Worm (Caenorhabditis elegans): Measurements from ENCODE around the gene F13D12.10.

The F13D12.10 gene

ce11 chrII:11700200-11700599, 13.4 kb upstream of the F13D12.10 start, which contains the start of gene inos-1:
Gene inos-1, minus strand, starts transcription at chrII:11700300.
- TF ChIP-seq F49E8.2 (tag; optimal IDR thresholded peaks at IDR 0.05; ENCODE audit: borderline replicate concordance) (no peak), dmd-6 (GFP tag; IDR thresholded peaks at IDR 0.05) (no peak), nhr-76 (tag; optimal IDR thresholded peaks at IDR 0.05) (no peak), ceh-82 (tag; optimal IDR thresholded peaks at IDR 0.05) (no peak), T20F7.1 (GFP tag; optimal IDR thresholded peaks at IDR 0.05) (no peak), zfp-3 (GFP tag; conservative IDR thresholded peaks at IDR 0.05) (no peak), ama-1 (optimal IDR thresholded peaks at IDR 0.05) (no peak), spr-3 (GFP tag; optimal IDR thresholded peaks at IDR 0.05) (no peak), spr-1 (tag; optimal IDR thresholded peaks at IDR 0.05) (no peak), set-16 (GFP tag; IDR thresholded peaks at IDR 0.05) (no peak), zip-11 (GFP tag; IDR thresholded peaks at IDR 0.05) (no peak), hlh-11 (tag; optimal IDR thresholded peaks at IDR 0.05) (no peak), nhr-48 (tag; optimal IDR thresholded peaks at IDR 0.05) (no peak), dpl-1 (GFP tag; optimal IDR thresholded peaks at IDR 0.05) (no peak), mdl-1 (tag; optimal IDR thresholded peaks at IDR 0.05) (no peak), unc-39 (tag; optimal IDR thresholded peaks at IDR 0.05) (no peak), D1046.2 (GFP tag; IDR thresholded peaks at IDR 0.05) (no peak), lim-7 (GFP tag; IDR thresholded peaks at IDR 0.05) (no peak), ztf-7 (tag; optimal IDR thresholded peaks at IDR 0.05) (no peak)

DNA sequence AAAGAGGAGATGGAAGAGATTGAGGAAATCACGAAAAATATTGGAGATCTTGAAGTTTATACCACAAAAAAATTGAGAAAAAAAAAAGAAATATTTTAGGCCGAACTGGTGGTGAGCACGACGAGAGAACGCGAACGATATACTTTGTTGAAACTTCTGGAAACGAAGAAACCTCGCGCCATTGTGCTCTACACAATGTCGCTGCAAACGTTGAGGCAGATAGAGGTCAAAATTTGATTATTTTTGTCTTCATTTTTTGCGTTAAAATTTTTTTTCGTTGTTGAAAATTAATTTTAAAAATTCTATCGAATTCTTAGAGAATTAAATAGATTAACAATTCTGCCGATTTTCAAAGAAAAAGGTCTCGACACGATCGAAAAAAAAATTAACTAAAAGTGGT, 13.0 kb upstream of the F13D12.10 start:
- no peak for TF ChIP-seq sdz-12 (GFP tag; optimal IDR thresholded peaks at IDR 0.05)

- TF ChIP-seq unc-62 (GFP tag; optimal IDR thresholded peaks at IDR 0.05 in 1 of 2) (peak in 1 of 2 experiments; percentile 67), unc-62 (tag; optimal IDR thresholded peaks at IDR 0.05) (no peak), hif-1 (tag; optimal IDR thresholded peaks at IDR 0.05) (peak in 1 of 2 experiments; percentile 86), dmd-6 (GFP tag; IDR thresholded peaks at IDR 0.05) (peak; percentile 50), mxl-3 (GFP tag; optimal IDR thresholded peaks at IDR 0.05) (peak; percentile 84), aha-1 (tag) (no peak), daf-16 (GFP tag; optimal IDR thresholded peaks at IDR 0.05) (no peak), daf-16 (tag; optimal IDR thresholded peaks at IDR 0.05) (peak; percentile 74), mdl-1 (tag; optimal IDR thresholded peaks at IDR 0.05) (peak in 1 of 2 experiments; percentile 40), nhr-28 (tag; optimal IDR thresholded peaks at IDR 0.05) (peak; percentile 63), tag-97 (GFP tag; IDR thresholded peaks at IDR 0.05) (no peak)
Observed at ce11 chrII:11705787-11706186, 7.8 kb upstream of the F13D12.10 start, which contains the start of gene VF13D12L.3. Gene VF13D12L.3, plus strand, starts transcription at chrII:11706009.

ce11 chrII:11709464-11709863, 4.1 kb upstream of the F13D12.10 start, which contains the start of gene fcmt-1:
Gene fcmt-1, minus strand, starts transcription at chrII:11709564.
- no peak for TF ChIP-seq ztf-11 (tag; optimal IDR thresholded peaks at IDR 0.05)

- TF ChIP-seq nhr-237 (tag; optimal IDR thresholded peaks at IDR 0.05): no peak
- TF ChIP-seq nhr-28 (tag; optimal IDR thresholded peaks at IDR 0.05): peak; percentile 78
Observed at ce11 chrII:11710771-11711170, 2.8 kb upstream of the F13D12.10 start.

ce11 chrII:11714728-11715127, 1.1 kb downstream of the F13D12.10 start:
- TF ChIP-seq pha-4 (GFP tag; IDR thresholded peaks at IDR 0.05): no peak
- TF ChIP-seq pha-4 (tag; optimal IDR thresholded peaks at IDR 0.05): no peak
- TF ChIP-seq nhr-76 (tag; optimal IDR thresholded peaks at IDR 0.05): no peak
- no peak for TF ChIP-seq spr-3 (GFP tag; optimal IDR thresholded peaks at IDR 0.05)
- TF ChIP-seq snpc-4 (tag; optimal IDR thresholded peaks at IDR 0.05): peak; percentile 56
- no peak for TF ChIP-seq tra-1 (GFP tag; IDR thresholded peaks at IDR 0.05)
